Fruit fly (Drosophila melanogaster) whole organism, embryonic: ENCODE data around the gene Sema5c.

Source experiments
- Antp ChIP-seq: fragments of 200-800 bp; sonication (Bioruptor generic); optimal IDR thresholded peaks from 3 replicates; lab custom pipeline; 2016; ENCODE audit warnings: missing biosample characterization, missing genetic modification characterization
- Asciz ChIP-seq: fragments of 200-800 bp; sonication (Bioruptor generic); optimal IDR thresholded peaks from 2 replicates; lab custom pipeline; 2017; ENCODE audit warnings: missing biosample characterization, mild to moderate bottlenecking, missing genetic modification characterization, missing genetic modification reagents
- Bteb2 ChIP-seq: fragments of 200-800 bp; sonication (Bioruptor generic); optimal IDR thresholded peaks from 2 replicates; lab custom pipeline; 2016; ENCODE audit warnings: missing biosample characterization, missing genetic modification characterization
- CG11085 ChIP-seq: fragments of 200-800 bp; sonication (Bioruptor generic); IDR thresholded peaks from 2 replicates; pipeline ENCODE4 v1.3.6; 2022; ENCODE audit warnings: missing biosample characterization, missing genetic modification characterization
- CG11247 ChIP-seq: fragments of 200-800 bp; sonication (Bioruptor generic); IDR thresholded peaks from 2 replicates; pipeline ENCODE4 v1.3.6; 2022; ENCODE audit warnings: missing biosample characterization, missing genetic modification characterization
- CG12071 ChIP-seq: fragments of 200-800 bp; sonication (Bioruptor generic); optimal IDR thresholded peaks from 3 replicates; lab custom pipeline; 2018; ENCODE audit warnings: missing biosample characterization, mild to moderate bottlenecking, missing genetic modification characterization
- CG15011 ChIP-seq: fragments of 200-800 bp; sonication (Bioruptor generic); optimal IDR thresholded peaks from 3 replicates; lab custom pipeline; 2018; ENCODE audit warnings: missing biosample characterization, mild to moderate bottlenecking, missing genetic modification characterization
- CG16779 ChIP-seq: fragments of 200-800 bp; sonication (Bioruptor generic); IDR thresholded peaks from 2 replicates; pipeline ENCODE4 v1.3.6; 2022; ENCODE audit warnings: missing biosample characterization, missing genetic modification characterization
- CG16815 ChIP-seq: fragments of 200-800 bp; sonication (Bioruptor generic); optimal IDR thresholded peaks from 3 replicates; lab custom pipeline; 2017; ENCODE audit warnings: missing biosample characterization, mild to moderate bottlenecking, missing genetic modification characterization
- CG17359 ChIP-seq: fragments of 200-800 bp; sonication (Bioruptor generic); optimal IDR thresholded peaks from 3 replicates; lab custom pipeline; 2018; ENCODE audit warnings: missing biosample characterization, mild to moderate bottlenecking, missing genetic modification characterization, moderate library complexity
- CG17612 ChIP-seq: fragments of 200-800 bp; sonication (Bioruptor generic); IDR thresholded peaks from 2 replicates; pipeline ENCODE4 v1.3.6; 2022; ENCODE audit warnings: missing biosample characterization, missing genetic modification characterization
- CG18476 ChIP-seq: fragments of 200-800 bp; sonication (Bioruptor generic); optimal IDR thresholded peaks from 2 replicates; lab custom pipeline; 2016; ENCODE audit warnings: missing biosample characterization, mild to moderate bottlenecking, missing genetic modification characterization
- CG2129 ChIP-seq: fragments of 200-800 bp; sonication (Bioruptor generic); IDR thresholded peaks from 2 replicates; pipeline ENCODE4 v1.3.6; 2022; ENCODE audit warnings: missing biosample characterization, missing genetic modification characterization; ENCODE audit not compliant: partially characterized antibody
- CG2712 ChIP-seq: fragments of 200-800 bp; optimal IDR thresholded peaks from 3 replicates; lab custom pipeline; 2019; ENCODE audit warnings: missing biosample characterization, mild to moderate bottlenecking, missing genetic modification characterization, moderate library complexity
- CG30431 ChIP-seq: fragments of 200-800 bp; sonication (Bioruptor generic); optimal IDR thresholded peaks from 2 replicates; lab custom pipeline; 2017; ENCODE audit warnings: missing biosample characterization, missing genetic modification characterization
- CG31388 ChIP-seq: fragments of 200-800 bp; sonication (Bioruptor generic); optimal IDR thresholded peaks from 2 replicates; lab custom pipeline; 2016; ENCODE audit warnings: missing biosample characterization, missing genetic modification characterization
- CG31441 ChIP-seq: fragments of 200-800 bp; sonication (Bioruptor generic); IDR thresholded peaks from 2 replicates; pipeline ENCODE4 v1.3.6; 2022; ENCODE audit warnings: missing biosample characterization, missing genetic modification characterization
- CG32532 ChIP-seq: fragments of 200-800 bp; sonication (Bioruptor generic); IDR thresholded peaks from 2 replicates; pipeline ENCODE4 v1.3.6; 2022; ENCODE audit warnings: missing biosample characterization, missing genetic modification characterization
- CG3838 ChIP-seq: fragments of 200-800 bp; sonication (Bioruptor generic); optimal IDR thresholded peaks from 3 replicates; lab custom pipeline; 2016; ENCODE audit warnings: missing biosample characterization, missing genetic modification characterization
- CG3847 ChIP-seq: fragments of 200-800 bp; sonication (Bioruptor generic); IDR thresholded peaks from 2 replicates; pipeline ENCODE4 v1.3.6; 2022; ENCODE audit warnings: missing biosample characterization, missing genetic modification characterization
- CG4730 ChIP-seq: fragments of 200-800 bp; sonication (Bioruptor generic); IDR thresholded peaks from 2 replicates; pipeline ENCODE4 v1.3.6; 2022; ENCODE audit warnings: missing biosample characterization, missing genetic modification characterization
- CG5245 ChIP-seq: fragments of 200-800 bp; sonication (Bioruptor generic); optimal IDR thresholded peaks from 3 replicates; lab custom pipeline; 2016; ENCODE audit warnings: missing biosample characterization, missing genetic modification characterization
- CG5953 ChIP-seq: fragments of 200-800 bp; sonication (Bioruptor generic); IDR thresholded peaks from 2 replicates; pipeline ENCODE4 v1.3.6; 2022; ENCODE audit warnings: missing biosample characterization, missing genetic modification characterization
- CG8290 ChIP-seq, 3 experiments: fragments of 200-800 bp; sonication (Bioruptor generic); optimal IDR thresholded peaks; 2 replicates each; lab custom pipeline; 2016 to 2019; ENCODE audit warnings: missing biosample characterization in 3 of 3, missing genetic modification characterization in 3 of 3, mild to moderate bottlenecking in 2 of 3, moderate library complexity in 1 of 3
- Dbx ChIP-seq: fragments of 200-800 bp; sonication (Bioruptor generic); IDR thresholded peaks from 3 replicates; pipeline ENCODE4 v1.3.6; 2022; ENCODE audit warnings: missing biosample characterization, missing genetic modification characterization
- Fer1 ChIP-seq: fragments of 200-800 bp; sonication (Bioruptor generic); optimal IDR thresholded peaks from 2 replicates; lab custom pipeline; 2017; ENCODE audit warnings: missing biosample characterization, mild to moderate bottlenecking, missing genetic modification characterization
- Kr ChIP-seq: fragments of 200-800 bp; sonication (Bioruptor generic); optimal IDR thresholded peaks from 2 replicates; lab custom pipeline; 2017; ENCODE audit warnings: missing biosample characterization, mild to moderate bottlenecking, missing genetic modification characterization
- Med ChIP-seq: fragments of 200-800 bp; sonication (Bioruptor generic); peaks from one replicate; lab custom pipeline; 2016; ENCODE audit warnings: missing biosample characterization, missing genetic modification characterization, mild to moderate bottlenecking, inconsistent platforms, moderate library complexity
- Neu2 ChIP-seq: fragments of 200-800 bp; sonication (Bioruptor generic); optimal IDR thresholded peaks from 3 replicates; lab custom pipeline; 2016; ENCODE audit warnings: missing biosample characterization, missing genetic modification characterization, borderline replicate concordance
- Oli ChIP-seq: fragments of 200-800 bp; sonication (Bioruptor generic); optimal IDR thresholded peaks from 2 replicates; lab custom pipeline; 2018; ENCODE audit warnings: missing biosample characterization, mild to moderate bottlenecking, missing genetic modification characterization, moderate library complexity
- Scr ChIP-seq: fragments of 200-800 bp; sonication (Bioruptor generic); IDR thresholded peaks from 2 replicates; pipeline ENCODE4 v1.3.6; 2022; ENCODE audit warnings: missing biosample characterization, missing genetic modification characterization; ENCODE audit not compliant: partially characterized antibody
- Side ChIP-seq: fragments of 200-800 bp; sonication (Bioruptor generic); optimal IDR thresholded peaks from 2 replicates; lab custom pipeline; 2016; ENCODE audit warnings: missing biosample characterization, missing genetic modification characterization
- Sin3A ChIP-seq: fragments of >200 bp; optimal IDR thresholded peaks from 2 replicates; lab custom pipeline; 2018
- YL-1 ChIP-seq: fragments of 200-800 bp; sonication (Bioruptor generic); optimal IDR thresholded peaks from 3 replicates; lab custom pipeline; 2017; ENCODE audit warnings: missing biosample characterization, mild to moderate bottlenecking, missing genetic modification characterization
- bowl ChIP-seq: fragments of 200-800 bp; sonication (Bioruptor generic); IDR thresholded peaks from 2 replicates; pipeline ENCODE4 v1.3.6; 2022; ENCODE audit warnings: missing biosample characterization, missing genetic modification characterization
- cad ChIP-seq: fragments of >200 bp; optimal IDR thresholded peaks from 2 replicates; lab custom pipeline; 2017; ENCODE audit warnings: missing biosample characterization, missing genetic modification characterization
- chinmo ChIP-seq: fragments of 200-800 bp; sonication (Bioruptor generic); IDR thresholded peaks from 4 replicates; pipeline ENCODE4 v1.3.6; 2022; ENCODE audit warnings: missing biosample characterization, missing genetic modification characterization; ENCODE audit not compliant: partially characterized antibody
- ci ChIP-seq: fragments of 200-800 bp; sonication (Bioruptor generic); IDR thresholded peaks from 3 replicates; pipeline ENCODE4 v1.3.6; 2022; ENCODE audit warnings: missing biosample characterization, missing genetic modification characterization
- en ChIP-seq: fragments of 200-800 bp; sonication (Bioruptor generic); optimal IDR thresholded peaks from 2 replicates; lab custom pipeline; 2016; ENCODE audit warnings: missing biosample characterization, missing genetic modification characterization
- eyg ChIP-seq: fragments of 200-800 bp; sonication (Bioruptor generic); optimal IDR thresholded peaks from 3 replicates; lab custom pipeline; 2016; ENCODE audit warnings: missing biosample characterization, missing genetic modification characterization
- gce ChIP-seq: fragments of 200-800 bp; sonication (Bioruptor generic); IDR thresholded peaks from 3 replicates; pipeline ENCODE4 v1.3.6; 2022; ENCODE audit warnings: missing biosample characterization, missing genetic modification characterization
- grn ChIP-seq: fragments of 200-800 bp; sonication (Bioruptor generic); optimal IDR thresholded peaks from 3 replicates; lab custom pipeline; 2017; ENCODE audit warnings: missing biosample characterization, missing genetic modification characterization
- ham ChIP-seq: fragments of 200-800 bp; sonication (Bioruptor generic); IDR thresholded peaks from 2 replicates; pipeline ENCODE4 v1.3.6; 2022; ENCODE audit warnings: missing biosample characterization, missing genetic modification characterization
- lmd ChIP-seq: fragments of 200-800 bp; sonication (Bioruptor generic); IDR thresholded peaks from 2 replicates; pipeline ENCODE4 v1.3.6; 2022; ENCODE audit warnings: missing biosample characterization, missing genetic modification characterization
- nmo ChIP-seq: fragments of 200-800 bp; sonication (Bioruptor generic); optimal IDR thresholded peaks from 2 replicates; lab custom pipeline; 2018; ENCODE audit warnings: missing biosample characterization, mild to moderate bottlenecking, missing genetic modification characterization, moderate library complexity
- onecut ChIP-seq: fragments of 200-800 bp; sonication (Bioruptor generic); IDR thresholded peaks from 2 replicates; pipeline ENCODE4 v1.3.6; 2022; ENCODE audit warnings: missing biosample characterization, missing genetic modification characterization
- pfk ChIP-seq: fragments of 200-800 bp; sonication (Bioruptor generic); optimal IDR thresholded peaks from 2 replicates; lab custom pipeline; 2018; ENCODE audit warnings: missing biosample characterization, mild to moderate bottlenecking, missing genetic modification characterization, moderate library complexity
- pita ChIP-seq: fragments of 200-800 bp; sonication (Bioruptor generic); optimal IDR thresholded peaks from 2 replicates; lab custom pipeline; 2017; ENCODE audit warnings: missing biosample characterization, mild to moderate bottlenecking, missing genetic modification characterization
- row ChIP-seq: fragments of 200-800 bp; sonication (Bioruptor generic); IDR thresholded peaks from 3 replicates; pipeline ENCODE4 v1.3.6; 2022; ENCODE audit warnings: missing biosample characterization, missing genetic modification characterization
- schlank ChIP-seq: fragments of 200-800 bp; sonication (Bioruptor generic); optimal IDR thresholded peaks from 2 replicates; lab custom pipeline; 2018; ENCODE audit warnings: missing biosample characterization, mild to moderate bottlenecking, missing genetic modification characterization
- sens ChIP-seq: fragments of 200-800 bp; sonication (Bioruptor generic); peaks from one replicate; lab custom pipeline; 2016; ENCODE audit warnings: missing biosample characterization, missing genetic modification characterization
- tx ChIP-seq: fragments of 200-800 bp; sonication (Bioruptor generic); optimal IDR thresholded peaks from 2 replicates; lab custom pipeline; 2016; ENCODE audit warnings: missing biosample characterization, missing genetic modification characterization
- usp ChIP-seq: fragments of >200 bp; optimal IDR thresholded peaks from 2 replicates; lab custom pipeline; 2017; ENCODE audit warnings: missing biosample characterization, missing genetic modification characterization

The Sema5c gene

dm6 chr3L:12045443-12045842, 36.2 kb downstream of the Sema5c start (continued):
- TF ChIP-seq CG16815: no peak
- no peak for TF ChIP-seq Oli
- peak; percentile 44 for TF ChIP-seq CG15011
- TF ChIP-seq usp (GFP tag; lab: Kevin White, UChicago): no peak
- TF ChIP-seq eyg (GFP tag; lab: Kevin White, UChicago): no peak
- TF ChIP-seq cad (GFP tag; lab: Kevin White, UChicago): no peak
- TF ChIP-seq CG16779 (GFP tag; lab: Robert Waterston, UW): no peak
- no peak for TF ChIP-seq CG11247
- no peak for TF ChIP-seq Antp (GFP tag; lab: Kevin White, UChicago)
- no peak for TF ChIP-seq Scr (GFP tag; lab: Robert Waterston, UW)
- no peak for TF ChIP-seq ham (GFP tag; lab: Robert Waterston, UW)
- TF ChIP-seq CG17359 (tag; lab: Kevin White, UChicago): no peak
- TF ChIP-seq schlank (tag; lab: Kevin White, UChicago): no peak
- TF ChIP-seq YL-1 (GFP tag; lab: Kevin White, UChicago): no peak
- peak; percentile 63 for TF ChIP-seq Asciz
- TF ChIP-seq CG11085 (GFP tag; lab: Robert Waterston, UW): no peak
- no peak for TF ChIP-seq lmd (GFP tag; lab: Robert Waterston, UW)
- TF ChIP-seq CG12071 (GFP tag; lab: Kevin White, UChicago): peak; percentile 39
- TF ChIP-seq grn (GFP tag; lab: Kevin White, UChicago): peak; percentile 36
- no peak for TF ChIP-seq CG31388 (GFP tag; lab: Kevin White, UChicago)
- 0 out of 2 replicates have a peak, but pooled peaks have one; percentile 14 for TF ChIP-seq CG31441
- no peak for TF ChIP-seq CG2712 (tag; lab: Kevin White, UChicago)
- no peak for TF ChIP-seq tx
- no peak for TF ChIP-seq Sin3A
- no peak for TF ChIP-seq Kr (GFP tag; lab: Kevin White, UChicago)
- peak; percentile 58 for TF ChIP-seq Fer1
- no peak for TF ChIP-seq onecut
- no peak for TF ChIP-seq CG4730 (GFP tag; lab: Robert Waterston, UW)
- peak; percentile 67 for TF ChIP-seq Med (GFP tag; lab: Kevin White, UChicago)
- no peak for TF ChIP-seq pita (GFP tag; lab: Kevin White, UChicago)
- peak; percentile 8 for TF ChIP-seq Bteb2 (GFP tag; lab: Kevin White, UChicago)
- TF ChIP-seq CG5953 (GFP tag; lab: Robert Waterston, UW): no peak
- TF ChIP-seq ci (GFP tag; lab: Robert Waterston, UW): peak; percentile 65; the same call in 2 of the 3 replicates
- no peak for TF ChIP-seq CG8290 (GFP tag; optimal IDR thresholded peaks at IDR 0.05; lab: Kevin White, UChicago)
- peak in 1 of 2 experiments; percentile 18 for TF ChIP-seq CG8290 (tag; optimal IDR thresholded peaks at IDR 0.05; lab: Kevin White, UChicago)
- no peak for TF ChIP-seq row (GFP tag; lab: Robert Waterston, UW)
- TF ChIP-seq CG3847 (GFP tag; lab: Robert Waterston, UW): no peak
- TF ChIP-seq CG17612 (GFP tag; lab: Robert Waterston, UW): no peak
- TF ChIP-seq Side: no peak
- TF ChIP-seq CG2129 (GFP tag; lab: Robert Waterston, UW): no peak
- 0 out of 2 replicates have a peak, but pooled peaks have one; percentile 14 for TF ChIP-seq CG32532 (GFP tag; lab: Robert Waterston, UW)
- no peak for TF ChIP-seq CG3838
- TF ChIP-seq sens (GFP tag; lab: Kevin White, UChicago): peak; percentile 59
- TF ChIP-seq Neu2 (GFP tag; lab: Kevin White, UChicago): no peak
- no peak for TF ChIP-seq chinmo
- TF ChIP-seq Dbx (GFP tag; lab: Robert Waterston, UW): no peak
- no peak for TF ChIP-seq CG30431
- no peak for TF ChIP-seq gce (GFP tag; lab: Robert Waterston, UW)
- TF ChIP-seq nmo: no peak
- TF ChIP-seq en (GFP tag; lab: Kevin White, UChicago): no peak
- no peak for TF ChIP-seq bowl (GFP tag; lab: Robert Waterston, UW)
- no peak for TF ChIP-seq pfk (GFP tag; lab: Kevin White, UChicago)
- no peak for TF ChIP-seq CG18476 (GFP tag; lab: Kevin White, UChicago)
- TF ChIP-seq CG5245 (GFP tag; lab: Kevin White, UChicago): no peak
